Fruit fly (Drosophila melanogaster) whole organism, prepupa: ENCODE measurements around the gene Edc3.

ENCODE experiments used
- Blimp-1 ChIP-seq: fragments of 200-800 bp; sonication (Bioruptor generic); optimal IDR thresholded peaks from 3 replicates; lab custom pipeline; 2017; ENCODE audit warnings: missing biosample characterization, missing genetic modification characterization, mild to moderate bottlenecking, moderate library complexity, missing genetic modification reagents
- CG10631 ChIP-seq: fragments of 200-800 bp; sonication (Bioruptor generic); optimal IDR thresholded peaks from 2 replicates; lab custom pipeline; 2016; ENCODE audit warnings: missing biosample characterization, missing genetic modification characterization
- CG10669 ChIP-seq: fragments of 200-800 bp; sonication (Bioruptor generic); optimal IDR thresholded peaks from 3 replicates; lab custom pipeline; 2018; ENCODE audit warnings: missing biosample characterization, mild to moderate bottlenecking, missing genetic modification characterization, moderate library complexity
- CG11294 ChIP-seq: fragments of 200-800 bp; sonication (Bioruptor generic); IDR thresholded peaks from 2 replicates; pipeline ENCODE4 v1.3.6; 2022; ENCODE audit warnings: missing biosample characterization, missing genetic modification characterization
- CG11902 ChIP-seq: fragments of 200-800 bp; sonication (Bioruptor generic); optimal IDR thresholded peaks from 3 replicates; lab custom pipeline; 2016; ENCODE audit warnings: missing biosample characterization, missing genetic modification characterization
- CG1621 ChIP-seq: fragments of 200-800 bp; sonication (Bioruptor generic); optimal IDR thresholded peaks from 3 replicates; lab custom pipeline; 2018; ENCODE audit warnings: missing biosample characterization, mild to moderate bottlenecking, missing genetic modification characterization
- CG3032 ChIP-seq: fragments of 200-800 bp; optimal IDR thresholded peaks from 2 replicates; lab custom pipeline; 2019; ENCODE audit warnings: missing biosample characterization, mild to moderate bottlenecking, missing genetic modification characterization, moderate library complexity
- CG32006 ChIP-seq: fragments of 200-800 bp; sonication (Bioruptor generic); optimal IDR thresholded peaks from 3 replicates; lab custom pipeline; 2017; ENCODE audit warnings: missing biosample characterization, mild to moderate bottlenecking, missing genetic modification characterization
- CG34406 ChIP-seq: fragments of 200-800 bp; sonication (Bioruptor generic); optimal IDR thresholded peaks from 3 replicates; lab custom pipeline; 2016; ENCODE audit warnings: missing biosample characterization, missing genetic modification characterization
- CG3919 ChIP-seq: fragments of 200-800 bp; sonication (Bioruptor generic); optimal IDR thresholded peaks from 3 replicates; lab custom pipeline; 2016; ENCODE audit warnings: missing biosample characterization, missing genetic modification characterization
- CG4318 ChIP-seq: fragments of 200-800 bp; sonication (Bioruptor generic); optimal IDR thresholded peaks from 3 replicates; lab custom pipeline; 2017; ENCODE audit warnings: missing biosample characterization, mild to moderate bottlenecking, missing genetic modification characterization
- CG6163 ChIP-seq: fragments of 200-800 bp; sonication (Bioruptor generic); IDR thresholded peaks from 3 replicates; pipeline ENCODE4 v1.3.6; 2022; ENCODE audit warnings: missing biosample characterization, missing genetic modification characterization
- CG6276 ChIP-seq: fragments of 200-800 bp; sonication (Bioruptor generic); optimal IDR thresholded peaks from 2 replicates; lab custom pipeline; 2017; ENCODE audit warnings: missing biosample characterization, mild to moderate bottlenecking, missing genetic modification characterization
- CG6792 ChIP-seq: fragments of 200-800 bp; sonication (Bioruptor generic); optimal IDR thresholded peaks from 3 replicates; lab custom pipeline; 2016; ENCODE audit warnings: missing biosample characterization, missing genetic modification characterization
- CG6808 ChIP-seq: fragments of 200-800 bp; sonication (Bioruptor generic); optimal IDR thresholded peaks from 3 replicates; lab custom pipeline; 2017; ENCODE audit warnings: missing biosample characterization, missing genetic modification characterization, mild to moderate bottlenecking, moderate library complexity, missing genetic modification reagents
- CG6854 ChIP-seq: fragments of 200-800 bp; sonication (Bioruptor generic); optimal IDR thresholded peaks from 2 replicates; lab custom pipeline; 2017; ENCODE audit warnings: missing biosample characterization, mild to moderate bottlenecking, missing genetic modification characterization
- CG8119 ChIP-seq: fragments of 200-800 bp; sonication (Bioruptor generic); IDR thresholded peaks from 3 replicates; pipeline ENCODE4 v1.3.6; 2022; ENCODE audit warnings: missing biosample characterization, missing genetic modification characterization
- CG8319 ChIP-seq: fragments of 200-800 bp; sonication (Bioruptor generic); optimal IDR thresholded peaks from 3 replicates; lab custom pipeline; 2016; ENCODE audit warnings: missing biosample characterization, missing genetic modification characterization
- CG8632 ChIP-seq: fragments of 200-800 bp; sonication (Bioruptor generic); optimal IDR thresholded peaks from 3 replicates; lab custom pipeline; 2016; ENCODE audit warnings: missing biosample characterization, missing genetic modification characterization
- CG9139 ChIP-seq: fragments of 200-800 bp; sonication (Bioruptor generic); optimal IDR thresholded peaks from 3 replicates; lab custom pipeline; 2017; ENCODE audit warnings: missing biosample characterization, mild to moderate bottlenecking, missing genetic modification characterization
- Eip75B ChIP-seq: fragments of 200-800 bp; sonication (Bioruptor generic); optimal IDR thresholded peaks from 3 replicates; lab custom pipeline; 2016; ENCODE audit warnings: missing biosample characterization, missing genetic modification characterization
- Eip78C ChIP-seq: fragments of 200-800 bp; sonication (Bioruptor generic); peaks from one replicate; lab custom pipeline; 2016; ENCODE audit warnings: missing biosample characterization, missing genetic modification characterization
- Ets21C ChIP-seq: fragments of 200-800 bp; sonication (Bioruptor generic); optimal IDR thresholded peaks from 3 replicates; lab custom pipeline; 2016; ENCODE audit warnings: missing biosample characterization, missing genetic modification characterization
- Ets96B ChIP-seq: fragments of 200-800 bp; optimal IDR thresholded peaks from 2 replicates; lab custom pipeline; 2019; ENCODE audit warnings: missing biosample characterization, mild to moderate bottlenecking, missing genetic modification characterization, moderate library complexity
- Gug ChIP-seq: fragments of 200-800 bp; sonication (Bioruptor generic); IDR thresholded peaks from 2 replicates; pipeline ENCODE4 v1.3.6; 2022; ENCODE audit warnings: missing biosample characterization, missing genetic modification characterization
- Hr38 ChIP-seq: sonication (Bioruptor generic); optimal IDR thresholded peaks from 2 replicates; lab custom pipeline; 2016; ENCODE audit warnings: missing biosample characterization, missing genetic modification characterization
- Hr39 ChIP-seq: fragments of 200-800 bp; sonication (Bioruptor generic); optimal IDR thresholded peaks from 2 replicates; lab custom pipeline; 2016; ENCODE audit warnings: missing biosample characterization, missing genetic modification characterization
- Hr4 ChIP-seq: fragments of 200-800 bp; sonication (Bioruptor generic); optimal IDR thresholded peaks from 3 replicates; lab custom pipeline; 2016; ENCODE audit warnings: missing biosample characterization, missing genetic modification characterization
- Met ChIP-seq: fragments of 200-800 bp; sonication (Bioruptor generic); optimal IDR thresholded peaks from 3 replicates; lab custom pipeline; 2016; ENCODE audit warnings: missing biosample characterization, missing genetic modification characterization
- OdsH ChIP-seq: fragments of 200-800 bp; sonication (Bioruptor generic); optimal IDR thresholded peaks from 3 replicates; lab custom pipeline; 2016; ENCODE audit warnings: missing biosample characterization, missing genetic modification characterization
- Smox ChIP-seq: fragments of 200-800 bp; sonication (Bioruptor generic); optimal IDR thresholded peaks from 3 replicates; lab custom pipeline; 2016; ENCODE audit warnings: missing biosample characterization, missing genetic modification characterization
- Sox14 ChIP-seq: fragments of 200-800 bp; sonication (Bioruptor generic); optimal IDR thresholded peaks from 3 replicates; lab custom pipeline; 2016; ENCODE audit warnings: missing biosample characterization, missing genetic modification characterization
- Sox15 ChIP-seq: fragments of 200-800 bp; sonication (Bioruptor generic); optimal IDR thresholded peaks from 3 replicates; lab custom pipeline; 2016; ENCODE audit warnings: missing biosample characterization, missing genetic modification characterization
- achi ChIP-seq: fragments of 200-800 bp; sonication (Bioruptor generic); optimal IDR thresholded peaks from 3 replicates; lab custom pipeline; 2016; ENCODE audit warnings: missing biosample characterization, missing genetic modification characterization
- acj6 ChIP-seq: fragments of 200-800 bp; sonication (Bioruptor generic); optimal IDR thresholded peaks from 3 replicates; lab custom pipeline; 2016; ENCODE audit warnings: missing biosample characterization, missing genetic modification characterization
- cyc ChIP-seq: fragments of 200-800 bp; sonication (Bioruptor generic); optimal IDR thresholded peaks from 3 replicates; lab custom pipeline; 2016; ENCODE audit warnings: missing biosample characterization, missing genetic modification characterization
- eg ChIP-seq: fragments of 200-800 bp; sonication (Bioruptor generic); IDR thresholded peaks from 3 replicates; pipeline ENCODE4 v1.3.6; 2022; ENCODE audit warnings: missing biosample characterization, missing genetic modification characterization
- fd59A ChIP-seq: fragments of 200-800 bp; sonication (Bioruptor generic); optimal IDR thresholded peaks from 2 replicates; lab custom pipeline; 2017; ENCODE audit warnings: missing biosample characterization, mild to moderate bottlenecking, missing genetic modification characterization, missing genetic modification reagents
- fd85E ChIP-seq: fragments of 200-800 bp; sonication (Bioruptor generic); optimal IDR thresholded peaks from 3 replicates; lab custom pipeline; 2016; ENCODE audit warnings: missing biosample characterization, missing genetic modification characterization
- fkh ChIP-seq: fragments of 200-800 bp; sonication (Bioruptor generic); optimal IDR thresholded peaks from 3 replicates; lab custom pipeline; 2017; ENCODE audit warnings: missing biosample characterization, mild to moderate bottlenecking, missing genetic modification characterization, moderate library complexity
- lz ChIP-seq: fragments of 200-800 bp; sonication (Bioruptor generic); optimal IDR thresholded peaks from 3 replicates; lab custom pipeline; 2016; ENCODE audit warnings: missing biosample characterization, missing genetic modification characterization
- net ChIP-seq: fragments of 200-800 bp; sonication (Bioruptor generic); optimal IDR thresholded peaks from 3 replicates; lab custom pipeline; 2016; ENCODE audit warnings: missing biosample characterization, missing genetic modification characterization
- pdm3 ChIP-seq: fragments of 200-800 bp; sonication (Bioruptor generic); optimal IDR thresholded peaks from 3 replicates; lab custom pipeline; 2016; ENCODE audit warnings: missing biosample characterization, missing genetic modification characterization
- spab ChIP-seq: fragments of 200-800 bp; sonication (Bioruptor generic); optimal IDR thresholded peaks from 2 replicates; lab custom pipeline; 2017; ENCODE audit warnings: missing biosample characterization, mild to moderate bottlenecking, missing genetic modification characterization, missing genetic modification reagents
- svp ChIP-seq: fragments of 200-800 bp; sonication (Bioruptor generic); peaks from one replicate; lab custom pipeline; 2016; ENCODE audit warnings: missing biosample characterization, missing genetic modification characterization
- topi ChIP-seq: fragments of 200-800 bp; sonication (Bioruptor generic); optimal IDR thresholded peaks from 3 replicates; lab custom pipeline; 2016; ENCODE audit warnings: missing biosample characterization, missing genetic modification characterization

The Edc3 gene

dm6 chr3L:17577530-17578351 lies 48.1 kb upstream of the Edc3 start (continued):
- no peak for TF ChIP-seq fd59A (GFP tag; lab: Kevin White, UChicago)
- no peak for TF ChIP-seq Ets96B (tag; lab: Kevin White, UChicago)
- no peak for TF ChIP-seq CG10631
- TF ChIP-seq CG6792 (GFP tag; lab: Kevin White, UChicago): no peak
- peak; percentile 35 for TF ChIP-seq topi (GFP tag; lab: Kevin White, UChicago)
- TF ChIP-seq fd85E: no peak
- TF ChIP-seq Sox14 (GFP tag; lab: Kevin White, UChicago): peak; percentile 40
- no peak; the same call in 1 of the 3 replicates for TF ChIP-seq eg (GFP tag; lab: Robert Waterston, UW)
- TF ChIP-seq fkh (GFP tag; lab: Kevin White, UChicago): peak; percentile 6
- peak; percentile 38 for TF ChIP-seq Met (GFP tag; lab: Kevin White, UChicago)
- TF ChIP-seq svp (GFP tag; lab: Kevin White, UChicago): peak; percentile 100
- no peak for TF ChIP-seq CG6276
- TF ChIP-seq CG8319 (GFP tag; lab: Kevin White, UChicago): no peak
- TF ChIP-seq CG6808 (GFP tag; lab: Kevin White, UChicago): peak; percentile 6
- peak; percentile 2 for TF ChIP-seq CG1621 (tag; lab: Kevin White, UChicago)
- TF ChIP-seq CG9139 (GFP tag; lab: Kevin White, UChicago): peak; percentile 0
- TF ChIP-seq CG32006 (GFP tag; lab: Kevin White, UChicago): no peak
- no peak for TF ChIP-seq Hr39
- no peak for TF ChIP-seq CG4318
- peak; percentile 100 for TF ChIP-seq Blimp-1 (GFP tag; lab: Kevin White, UChicago)

dm6 chr3L:17576886-17577271 lies 47.2 kb upstream of the Edc3 start:
- TF ChIP-seq CG10669 (GFP tag; lab: Kevin White, UChicago) (peak; percentile 65), Sox15 (GFP tag; lab: Kevin White, UChicago) (peak; percentile 36), topi (GFP tag; lab: Kevin White, UChicago) (peak; percentile 30), spab (peak; percentile 80), eg (GFP tag; lab: Robert Waterston, UW) (no peak), svp (GFP tag; lab: Kevin White, UChicago) (no peak), pdm3 (peak; percentile 39), acj6 (peak; percentile 70), OdsH (GFP tag; lab: Kevin White, UChicago) (peak; percentile 65), net (GFP tag; lab: Kevin White, UChicago) (no peak), Hr39 (peak; percentile 43), CG8119 (GFP tag; lab: Robert Waterston, UW) (peak; percentile 37; the same call in 2 of the 3 replicates), CG32006 (GFP tag; lab: Kevin White, UChicago) (peak; percentile 67), cyc (GFP tag; lab: Kevin White, UChicago) (peak; percentile 13), CG6854 (GFP tag; lab: Kevin White, UChicago) (no peak), Eip75B (no peak), Ets96B (tag; lab: Kevin White, UChicago) (peak; percentile 63), Ets21C (GFP tag; lab: Kevin White, UChicago) (no peak), Hr38 (no peak), CG11294 (GFP tag; lab: Robert Waterston, UW) (no peak; the same call in 1 of the 2 replicates), Eip78C (peak; percentile 89), CG34406 (GFP tag; lab: Kevin White, UChicago) (peak; percentile 39), Sox14 (GFP tag; lab: Kevin White, UChicago) (no peak), lz (peak; percentile 21), Blimp-1 (GFP tag; lab: Kevin White, UChicago) (no peak), fd59A (GFP tag; lab: Kevin White, UChicago) (peak; percentile 68), Gug (peak; percentile 34; the same call in 1 of the 2 replicates), achi (GFP tag; lab: Kevin White, UChicago) (peak; percentile 62), CG3919 (peak; percentile 32), CG8319 (GFP tag; lab: Kevin White, UChicago) (peak; percentile 28), CG6163 (GFP tag; lab: Robert Waterston, UW) (peak; percentile 15; the same call in 1 of the 3 replicates), Hr4 (peak; percentile 49), CG4318 (peak; percentile 20), CG8632 (GFP tag; lab: Kevin White, UChicago) (peak; percentile 6), CG3032 (tag; lab: Kevin White, UChicago) (peak; percentile 58), CG9139 (GFP tag; lab: Kevin White, UChicago) (no peak), CG6808 (GFP tag; lab: Kevin White, UChicago) (peak; percentile 58), CG6792 (GFP tag; lab: Kevin White, UChicago) (peak; percentile 44), Met (GFP tag; lab: Kevin White, UChicago) (peak; percentile 31), CG11902 (peak; percentile 22), Smox (GFP tag; lab: Kevin White, UChicago) (peak; percentile 26)
